Fruit fly (Drosophila melanogaster) ovary, adult (tissue): ENCODE data around the gene SkpC.
A peak's percentile ranks its signal among the peaks of the same experiment; 100 is the strongest.

Experiments
- CG17801 ChIP-seq: fragments of 200-800 bp; optimal IDR thresholded peaks from 2 replicates; lab custom pipeline; 2019; ENCODE audit warnings: missing biosample characterization, mild to moderate bottlenecking, missing genetic modification characterization, moderate library complexity; ENCODE audit not compliant: partially characterized antibody

Gene SkpC

DNA sequence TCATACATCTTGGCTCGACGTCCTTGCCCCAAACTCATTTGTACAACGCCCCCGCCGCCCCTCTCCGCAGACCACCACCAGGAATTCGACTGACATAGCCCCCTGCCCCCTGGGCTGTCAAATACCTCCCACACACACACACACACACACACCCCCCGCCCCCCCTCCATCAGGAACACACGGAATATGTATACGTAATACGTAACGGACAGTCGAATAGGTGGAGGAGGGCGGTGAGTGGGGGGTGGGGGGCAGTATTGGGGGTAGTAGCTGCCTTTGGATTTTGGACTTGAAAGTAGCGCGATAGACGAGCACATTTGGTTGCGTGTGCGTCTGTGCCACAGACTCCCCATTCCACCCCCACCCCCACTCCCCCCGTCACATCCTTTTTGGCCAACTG is 23.3 kb upstream of the SkpC start:
- TF ChIP-seq CG17801 (GFP tag; lab: Kevin White, UChicago), result no peak

DNA sequence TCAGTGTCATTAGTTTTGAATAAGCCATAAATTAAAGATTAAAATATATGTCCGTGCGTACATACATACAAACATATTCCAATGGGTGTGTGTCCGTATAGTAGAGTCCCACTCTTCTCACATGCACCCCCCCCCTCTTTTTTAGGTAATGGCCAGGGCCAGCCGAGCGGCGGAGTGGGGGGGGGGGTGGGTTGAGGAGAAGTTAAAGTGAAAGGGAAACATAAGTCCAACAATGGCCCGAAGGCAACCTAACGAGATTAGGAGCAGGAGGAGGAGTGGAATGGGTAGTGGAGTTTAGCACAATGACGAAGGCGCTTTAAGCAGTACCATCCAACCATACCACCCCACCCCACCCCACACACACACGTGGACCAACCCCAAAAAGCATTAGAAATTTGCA is 20.1 kb upstream of the SkpC start:
- no peak for TF ChIP-seq CG17801 (GFP tag; lab: Kevin White, UChicago)

DNA sequence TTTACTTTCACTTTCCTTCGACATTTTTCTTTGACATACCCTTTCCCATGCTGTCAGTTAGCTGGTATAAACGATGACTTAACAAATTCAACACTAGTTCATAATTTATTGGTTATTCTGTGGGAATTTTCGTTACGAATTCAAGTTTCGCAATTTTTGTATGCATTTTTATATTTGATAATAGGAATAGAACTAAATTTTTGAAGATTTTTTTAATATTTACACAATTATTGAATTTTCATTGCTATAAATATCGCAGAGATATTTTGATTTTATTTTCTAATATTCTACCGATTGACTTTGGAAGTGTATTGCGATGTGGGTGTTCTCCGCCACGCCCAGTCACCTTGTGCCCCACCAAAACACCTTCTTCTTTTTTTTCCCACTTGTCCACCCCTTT is 9.7 kb upstream of the SkpC start:
- TF ChIP-seq CG17801 (GFP tag; lab: Kevin White, UChicago), result no peak

- no peak for TF ChIP-seq CG17801 (GFP tag; lab: Kevin White, UChicago)
These were observed 4.8 kb upstream of the SkpC start for dm6 chrX:19811057-19811456.

DNA sequence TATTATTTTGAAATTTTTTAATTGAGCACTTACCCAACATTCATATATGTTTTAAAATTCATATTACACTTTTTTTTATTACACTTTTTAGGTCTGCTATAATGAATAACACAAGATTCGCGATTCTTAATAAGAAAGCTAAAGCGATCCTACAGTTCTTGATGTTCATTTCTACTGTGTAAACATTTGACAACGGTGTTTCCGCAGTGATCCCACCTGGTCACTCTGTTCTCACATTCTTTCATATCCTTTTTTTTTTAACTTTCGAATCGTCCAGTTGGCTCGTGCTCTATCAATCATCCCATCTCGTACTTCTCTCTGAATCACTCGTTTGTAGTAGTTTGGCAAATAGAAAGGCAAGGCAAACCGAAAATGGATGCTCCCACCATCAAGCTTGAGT is 3.4 kb upstream of the SkpC start, which contains the start of gene SkpD:
TSS of gene SkpD (plus strand) at position 301 of the 400 bp plus-strand sequence.
- TF ChIP-seq CG17801 (GFP tag; lab: Kevin White, UChicago), result no peak

DNA sequence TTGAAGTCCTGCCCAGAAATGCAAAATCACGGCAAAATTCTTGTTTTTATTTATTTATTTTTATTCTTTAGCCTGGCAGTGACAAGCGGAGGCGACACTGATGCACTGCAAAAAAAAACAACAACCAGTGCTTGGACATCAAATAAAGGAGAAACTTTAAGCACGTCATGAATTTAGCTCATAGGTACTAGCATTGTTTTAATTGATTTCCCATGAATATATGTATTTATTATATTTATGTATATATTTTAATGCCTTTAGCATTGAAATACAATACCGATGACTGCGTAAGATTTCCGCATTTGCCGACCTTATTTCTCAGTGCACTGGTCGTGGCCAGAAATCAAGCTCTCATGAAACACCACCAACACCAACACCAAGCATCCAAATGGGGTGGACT is 2.7 kb downstream of the SkpC start:
- no peak for TF ChIP-seq CG17801 (GFP tag; lab: Kevin White, UChicago)

DNA sequence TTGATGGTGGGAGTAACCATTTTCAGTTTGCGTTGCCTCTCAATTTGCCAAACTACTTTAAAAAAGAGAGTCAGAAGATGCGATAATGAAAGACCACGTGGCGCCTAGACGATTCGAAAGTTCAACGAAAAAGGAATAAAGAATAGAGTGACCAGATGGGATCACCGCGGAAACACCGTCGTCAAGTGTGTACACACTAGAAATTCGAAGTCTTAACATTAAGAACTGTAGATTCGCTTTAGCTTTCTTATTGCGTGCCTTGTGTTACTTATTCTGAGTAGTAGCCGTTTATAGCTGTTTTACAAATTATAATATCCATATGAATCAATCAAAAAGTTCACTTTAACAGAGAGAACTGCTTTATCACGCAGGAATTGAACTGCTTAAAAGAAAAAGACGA is 8.1 kb downstream of the SkpC start, which contains the start of gene SkpE:
TSS of gene SkpE (minus strand) at position 101 of the 400 bp plus-strand sequence.
- no peak for TF ChIP-seq CG17801 (GFP tag; lab: Kevin White, UChicago)

dm6 chrX:19825191-19825590 is 9.3 kb downstream of the SkpC start:
- TF ChIP-seq CG17801 (GFP tag; lab: Kevin White, UChicago), result no peak

- no peak for TF ChIP-seq CG17801 (GFP tag; lab: Kevin White, UChicago)
These were observed 11.9 kb downstream of the SkpC start for dm6 chrX:19827762-19828161.

dm6 chrX:19839067-19839466 is 23.2 kb downstream of the SkpC start:
- no peak for TF ChIP-seq CG17801 (GFP tag; lab: Kevin White, UChicago)

DNA sequence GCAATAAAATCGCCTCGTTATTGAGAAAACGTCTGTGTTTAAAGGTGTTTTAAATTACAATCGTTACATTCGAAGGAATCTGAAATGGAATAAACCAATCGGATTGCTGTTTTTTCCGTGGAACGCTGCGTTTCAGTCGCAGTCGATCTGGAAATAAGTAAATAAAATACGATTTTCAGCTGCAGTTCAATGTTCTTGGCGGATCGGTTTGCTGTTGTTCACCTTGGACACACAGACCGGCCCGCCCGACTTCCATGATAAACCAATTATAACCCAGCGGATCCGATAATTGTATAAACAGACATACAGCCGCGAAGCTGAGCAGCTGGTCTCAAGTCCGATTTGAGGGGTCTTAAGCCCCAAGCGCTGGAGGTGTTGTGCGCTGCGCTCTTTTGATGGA is 24.5 kb downstream of the SkpC start:
- no peak for TF ChIP-seq CG17801 (GFP tag; lab: Kevin White, UChicago)

DNA sequence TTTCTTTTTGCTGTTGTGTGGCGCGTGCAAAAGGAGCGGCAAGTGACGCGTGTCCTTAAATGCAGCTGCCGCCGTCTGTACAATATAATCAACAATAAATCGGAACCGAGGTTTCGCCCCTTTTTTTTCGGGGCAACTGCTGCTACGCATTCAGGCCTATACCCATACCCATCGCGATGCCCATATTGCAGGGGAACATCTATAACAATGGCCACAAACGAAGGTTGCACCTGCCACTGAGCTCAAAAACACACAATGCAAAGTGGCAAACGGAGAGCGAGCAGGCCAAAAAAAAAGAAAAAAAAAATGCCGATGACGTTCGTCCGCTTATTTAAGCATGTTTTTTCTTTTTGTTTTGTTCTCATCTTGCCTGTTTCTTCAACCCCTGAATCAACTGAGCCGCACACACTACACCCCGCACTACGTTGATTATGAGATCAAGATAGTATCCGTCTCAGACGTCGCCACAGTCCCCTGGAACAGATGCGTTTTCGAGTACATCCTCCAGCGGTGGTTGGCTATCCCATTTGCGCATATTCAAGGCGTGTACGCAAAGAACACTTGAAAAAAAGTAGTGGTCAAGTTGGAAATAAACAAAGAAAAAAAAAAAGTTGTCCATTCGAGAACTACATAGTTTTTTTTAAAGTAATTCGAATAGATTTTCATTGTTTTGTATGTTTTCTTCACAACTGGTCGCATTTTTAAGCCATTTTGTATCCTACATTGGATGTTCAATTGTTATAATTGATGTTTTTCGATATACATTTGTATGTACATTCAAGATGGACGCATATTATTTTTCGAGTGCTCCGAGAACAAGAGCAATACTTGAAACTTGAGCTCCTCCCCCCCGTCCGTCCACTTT is 26.8 kb downstream of the SkpC start:
- no peak for TF ChIP-seq CG17801 (GFP tag; lab: Kevin White, UChicago)

DNA sequence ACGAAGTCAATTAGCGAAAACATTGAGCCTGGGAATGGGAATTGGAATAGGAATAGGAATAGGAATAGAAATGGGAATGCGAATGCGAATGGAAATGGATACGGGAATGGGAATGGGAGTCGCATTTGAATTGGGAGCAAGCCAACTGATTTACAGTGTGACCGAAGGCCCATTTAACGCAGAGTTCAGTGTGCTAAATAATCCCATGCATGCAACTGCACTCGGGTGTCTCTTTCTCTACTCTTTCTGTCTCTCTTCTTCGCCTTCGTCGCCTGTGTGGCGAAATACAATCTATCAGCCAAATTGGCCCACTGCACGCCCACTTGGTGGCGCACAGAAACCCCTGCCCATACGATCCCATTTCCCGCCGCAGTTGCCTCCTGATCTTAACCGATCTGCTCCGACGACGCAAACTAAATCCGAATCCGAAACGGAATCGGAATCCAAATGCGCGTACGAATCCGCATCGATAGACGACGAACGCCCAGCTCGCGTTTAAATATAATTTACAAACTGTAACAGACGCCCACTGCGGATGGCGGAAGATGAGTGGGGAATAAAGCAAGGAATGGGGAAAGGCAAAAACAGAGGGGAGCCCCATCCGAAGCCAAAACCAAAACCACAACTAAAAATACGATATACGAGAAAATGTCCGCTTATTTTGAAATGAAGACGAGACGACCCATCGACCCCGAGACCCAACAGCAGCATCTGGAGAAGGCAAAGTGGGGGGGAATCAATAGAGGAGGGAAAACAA is 28.3 kb downstream of the SkpC start:
- TF ChIP-seq CG17801 (GFP tag; lab: Kevin White, UChicago), result no peak

dm6 chrX:19845557-19846072 is 29.7 kb downstream of the SkpC start:
- peak; percentile 8 for TF ChIP-seq CG17801 (GFP tag; lab: Kevin White, UChicago)

DNA sequence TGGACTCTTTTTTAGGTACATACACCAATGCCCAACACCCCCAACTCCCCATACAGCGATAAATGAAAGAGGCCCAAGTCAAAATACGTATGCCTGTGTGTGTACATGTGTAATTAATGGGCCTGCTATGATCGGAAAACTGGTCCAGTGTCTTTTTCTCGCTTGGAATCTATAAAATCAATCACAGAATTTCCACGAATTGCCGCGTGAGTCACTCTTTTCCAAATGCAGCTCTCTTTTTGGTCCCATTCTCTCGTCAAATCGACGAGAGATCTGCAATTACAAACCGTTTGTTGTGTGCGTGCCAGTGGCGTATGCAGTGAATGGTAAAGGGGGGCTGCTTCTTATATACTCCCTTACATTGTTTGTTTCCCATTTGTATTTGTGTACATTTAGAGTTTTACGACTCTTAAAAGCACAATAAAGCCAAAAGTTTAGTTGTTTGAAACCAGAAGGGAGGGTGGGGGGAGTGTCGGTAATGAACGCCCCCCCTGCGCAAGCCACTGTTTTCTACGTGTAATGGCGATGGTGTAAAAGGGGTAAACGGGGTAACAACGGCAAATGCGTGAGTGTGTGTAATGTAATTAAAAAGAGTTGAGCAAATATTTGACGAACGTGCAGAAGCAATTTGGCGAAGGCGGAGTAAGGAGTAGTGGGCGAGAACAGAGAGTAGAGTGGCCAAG is 31.0 kb downstream of the SkpC start:
- peak; percentile 93 for TF ChIP-seq CG17801 (GFP tag; lab: Kevin White, UChicago)
